Worm (Caenorhabditis elegans) whole organism, early embryonic: Measurements from ENCODE around the gene bli-2.

Experiments used
- B0310.2 ChIP-seq: sonication (generic microtip); optimal IDR thresholded peaks from 2 replicates; lab custom pipeline; 2016; ENCODE audit warnings: mild to moderate bottlenecking, missing genetic modification characterization, missing compliant biosample characterization
- F13C5.2 ChIP-seq: sonication (generic microtip); optimal IDR thresholded peaks from 2 replicates; lab custom pipeline; 2017; ENCODE audit warnings: mild to moderate bottlenecking, missing genetic modification characterization, inconsistent platforms, missing compliant biosample characterization
- aly-1 ChIP-seq: sonication (generic microtip); optimal IDR thresholded peaks from 2 replicates; lab custom pipeline; 2016; ENCODE audit warnings: missing genetic modification characterization, missing compliant biosample characterization
- ama-1 ChIP-seq: fragments of 150-350 bp; optimal IDR thresholded peaks from 2 replicates; lab custom pipeline; 2014
- ceh-13 ChIP-seq: fragments of 200-800 bp; sonication (Bioruptor generic); optimal IDR thresholded peaks from 2 replicates; lab custom pipeline; 2018; ENCODE audit warnings: mild to moderate bottlenecking, missing genetic modification characterization, missing compliant biosample characterization
- ceh-36 ChIP-seq: sonication (generic microtip); optimal IDR thresholded peaks from 2 replicates; lab custom pipeline; 2016; ENCODE audit warnings: missing genetic modification characterization, inconsistent platforms, missing compliant biosample characterization
- ets-7 ChIP-seq: sonication (generic microtip); optimal IDR thresholded peaks from 2 replicates; lab custom pipeline; 2016; ENCODE audit warnings: missing genotype, missing genetic modification characterization, missing compliant biosample characterization
- flt-1 ChIP-seq: fragments of 200-800 bp; sonication (Bioruptor generic); IDR thresholded peaks from 2 replicates; pipeline ENCODE4 v1.3.6; 2022; ENCODE audit warnings: missing genetic modification characterization, missing compliant biosample characterization
- hmbx-1 ChIP-seq: sonication (generic microtip); optimal IDR thresholded peaks from 2 replicates; lab custom pipeline; 2016; ENCODE audit warnings: mild to moderate bottlenecking, missing genetic modification characterization, missing compliant biosample characterization
- hmg-4 ChIP-seq: fragments of 200-800 bp; sonication (Bioruptor generic); optimal IDR thresholded peaks from 2 replicates; lab custom pipeline; 2018; ENCODE audit warnings: mild to moderate bottlenecking, missing genetic modification characterization, missing compliant biosample characterization
- hnd-1 ChIP-seq: sonication (generic microtip); optimal IDR thresholded peaks from 2 replicates; lab custom pipeline; 2016; ENCODE audit warnings: missing genetic modification characterization, missing compliant biosample characterization
- pes-1 ChIP-seq: fragments of 200-800 bp; sonication (Bioruptor generic); IDR thresholded peaks from 2 replicates; pipeline ENCODE4 v1.3.6; 2022; ENCODE audit warnings: missing genetic modification reagents, missing genetic modification characterization, missing compliant biosample characterization
- scrt-1 ChIP-seq: fragments of 200-800 bp; sonication (Bioruptor generic); IDR thresholded peaks from 2 replicates; pipeline ENCODE4 v1.3.6; 2022; ENCODE audit warnings: missing genetic modification characterization, missing compliant biosample characterization
- sea-1 ChIP-seq: fragments of 200-800 bp; sonication (Bioruptor generic); conservative IDR thresholded peaks from 2 replicates; pipeline ENCODE4 v1.3.6; 2022; ENCODE audit warnings: missing genetic modification characterization, missing compliant biosample characterization
- tbx-11 ChIP-seq: fragments of 200-800 bp; sonication (Bioruptor generic); IDR thresholded peaks from 2 replicates; pipeline ENCODE4 v1.3.6; 2022; ENCODE audit warnings: missing genetic modification characterization, missing compliant biosample characterization
- tbx-37 ChIP-seq: fragments of 200-800 bp; sonication (Bioruptor generic); conservative IDR thresholded peaks from 2 replicates; pipeline ENCODE4 v1.3.6; 2022; ENCODE audit warnings: missing genetic modification reagents, missing genetic modification characterization, missing compliant biosample characterization
- tra-4 ChIP-seq: sonication (generic microtip); optimal IDR thresholded peaks from 2 replicates; lab custom pipeline; 2017; ENCODE audit warnings: missing genetic modification characterization, missing compliant biosample characterization

bli-2 gene

ce11 chrII:5607756-5608155, 44.5 kb downstream of the bli-2 start, which contains the start of gene C17G10.7:
Gene C17G10.7 (minus strand): TSS chrII:5607856.
- TF ChIP-seq B0310.2 (tag; lab: Kevin White, UChicago) (no peak), tra-4 (tag; lab: Kevin White, UChicago) (no peak), ceh-13 (no peak), tbx-37 (GFP tag; lab: Robert Waterston, UW) (no peak), pes-1 (GFP tag; lab: Robert Waterston, UW) (no peak), hnd-1 (tag; lab: Kevin White, UChicago) (no peak), scrt-1 (GFP tag; lab: Robert Waterston, UW) (no peak), flt-1 (GFP tag; lab: Robert Waterston, UW) (no peak), hmg-4 (GFP tag; lab: Kevin White, UChicago) (no peak), ets-7 (no peak), tbx-11 (no peak)

ce11 chrII:5605538-5605945, 46.7 kb downstream of the bli-2 start:
- TF ChIP-seq pes-1 (GFP tag; lab: Robert Waterston, UW) (no peak), scrt-1 (GFP tag; lab: Robert Waterston, UW) (no peak), ets-7 (no peak), tbx-11 (no peak), hnd-1 (tag; lab: Kevin White, UChicago) (no peak), sea-1 (no peak), tra-4 (tag; lab: Kevin White, UChicago) (no peak), tbx-37 (GFP tag; lab: Robert Waterston, UW) (no peak), F13C5.2 (tag; lab: Kevin White, UChicago) (no peak), ceh-36 (tag; lab: Kevin White, UChicago) (no peak), ama-1 (no peak), hmbx-1 (tag; lab: Kevin White, UChicago) (no peak), aly-1 (no peak), flt-1 (GFP tag; lab: Robert Waterston, UW) (no peak), B0310.2 (tag; lab: Kevin White, UChicago) (no peak)

- no peak for TF ChIP-seq B0310.2 (tag; lab: Kevin White, UChicago)
- no peak for TF ChIP-seq hnd-1 (tag; lab: Kevin White, UChicago)
- no peak for TF ChIP-seq hmbx-1 (tag; lab: Kevin White, UChicago)
- no peak for TF ChIP-seq flt-1 (GFP tag; lab: Robert Waterston, UW)
- TF ChIP-seq aly-1, result no peak
- TF ChIP-seq pes-1 (GFP tag; lab: Robert Waterston, UW), result no peak
- no peak for TF ChIP-seq tra-4 (tag; lab: Kevin White, UChicago)
- TF ChIP-seq ceh-13, result no peak
- no peak for TF ChIP-seq hmg-4 (GFP tag; lab: Kevin White, UChicago)
Observed at ce11 chrII:5604441-5604840, 47.8 kb downstream of the bli-2 start.

- TF ChIP-seq ceh-36 (tag; lab: Kevin White, UChicago) (no peak), ama-1 (no peak), ets-7 (no peak), hnd-1 (tag; lab: Kevin White, UChicago) (no peak), sea-1 (no peak), pes-1 (GFP tag; lab: Robert Waterston, UW) (no peak)
Observed at ce11 chrII:5603194-5603593, 49.0 kb downstream of the bli-2 start, which contains the start of gene C17G10.6. Gene C17G10.6 (minus strand): TSS chrII:5603294.
